Fruit fly (Drosophila melanogaster) whole organism, embryonic: ENCODE data around the gene CG13996.
A peak's percentile ranks its signal among the peaks of the same experiment; 100 is the strongest.

ENCODE experiments used
- Ada2b ChIP-seq: fragments of 200-800 bp; sonication (Bioruptor generic); IDR thresholded peaks from 2 replicates; pipeline ENCODE4 v1.3.6; 2022; ENCODE audit warnings: missing biosample characterization, missing genetic modification characterization
- Adf1 ChIP-seq: fragments of 200-800 bp; sonication (Bioruptor generic); IDR thresholded peaks from 2 replicates; pipeline ENCODE4 v1.3.6; 2022; ENCODE audit warnings: missing biosample characterization, missing genetic modification characterization
- B-H1 ChIP-seq: fragments of 200-800 bp; sonication (Bioruptor generic); IDR thresholded peaks from 3 replicates; pipeline ENCODE4 v1.3.6; 2022; ENCODE audit warnings: missing biosample characterization, missing genetic modification characterization
- BtbVII ChIP-seq: fragments of 200-800 bp; sonication (Bioruptor generic); optimal IDR thresholded peaks from 3 replicates; lab custom pipeline; 2017; ENCODE audit warnings: missing biosample characterization, mild to moderate bottlenecking, missing genetic modification characterization
- CG10321 ChIP-seq: fragments of 200-800 bp; sonication (Bioruptor generic); IDR thresholded peaks from 2 replicates; pipeline ENCODE4 v1.3.6; 2022; ENCODE audit warnings: missing biosample characterization, missing genetic modification characterization
- CG10979 ChIP-seq: fragments of 200-800 bp; sonication (Bioruptor generic); optimal IDR thresholded peaks from 2 replicates; lab custom pipeline; 2018; ENCODE audit warnings: missing biosample characterization, mild to moderate bottlenecking, missing genetic modification characterization, moderate library complexity
- CG11093 ChIP-seq: fragments of 200-800 bp; sonication (Bioruptor generic); IDR thresholded peaks from 3 replicates; pipeline ENCODE4 v1.3.6; 2022; ENCODE audit warnings: missing biosample characterization, missing genetic modification characterization
- CG14050 ChIP-seq: fragments of 200-800 bp; sonication (Bioruptor generic); IDR thresholded peaks from 3 replicates; pipeline ENCODE4 v1.3.6; 2022; ENCODE audit warnings: missing biosample characterization, missing genetic modification characterization
- CG15011 ChIP-seq: fragments of 200-800 bp; sonication (Bioruptor generic); optimal IDR thresholded peaks from 3 replicates; lab custom pipeline; 2018; ENCODE audit warnings: missing biosample characterization, mild to moderate bottlenecking, missing genetic modification characterization
- CG15696 ChIP-seq: fragments of 200-800 bp; sonication (Bioruptor generic); optimal IDR thresholded peaks from 2 replicates; lab custom pipeline; 2019; ENCODE audit warnings: missing biosample characterization, mild to moderate bottlenecking, missing genetic modification characterization, moderate library complexity
- CG17802 ChIP-seq: fragments of 200-800 bp; sonication (Bioruptor generic); optimal IDR thresholded peaks from 2 replicates; lab custom pipeline; 2018; ENCODE audit warnings: missing biosample characterization, mild to moderate bottlenecking, missing genetic modification characterization, moderate library complexity
- CG32767 ChIP-seq: fragments of 200-800 bp; sonication (Bioruptor generic); IDR thresholded peaks from 2 replicates; pipeline ENCODE4 v1.3.6; 2022; ENCODE audit warnings: missing biosample characterization, missing genetic modification characterization
- CG5180 ChIP-seq: fragments of 200-800 bp; sonication (Bioruptor generic); optimal IDR thresholded peaks from 3 replicates; lab custom pipeline; 2017; ENCODE audit warnings: missing biosample characterization, missing genetic modification characterization, mild to moderate bottlenecking, moderate library complexity, missing genetic modification reagents
- CG7839 ChIP-seq: fragments of 200-800 bp; sonication (Bioruptor generic); optimal IDR thresholded peaks from 3 replicates; lab custom pipeline; 2018; ENCODE audit warnings: missing biosample characterization, mild to moderate bottlenecking, missing genetic modification characterization, moderate library complexity
- CG9609 ChIP-seq: fragments of 200-800 bp; sonication (Bioruptor generic); optimal IDR thresholded peaks from 3 replicates; lab custom pipeline; 2016; ENCODE audit warnings: missing biosample characterization, missing genetic modification characterization
- CG9727 ChIP-seq: fragments of 200-800 bp; sonication (Bioruptor generic); optimal IDR thresholded peaks from 3 replicates; lab custom pipeline; 2017; ENCODE audit warnings: missing biosample characterization, mild to moderate bottlenecking, missing genetic modification characterization
- CG9932 ChIP-seq: fragments of 200-800 bp; sonication (Bioruptor generic); IDR thresholded peaks from 2 replicates; pipeline ENCODE4 v1.3.6; 2022; ENCODE audit warnings: missing biosample characterization, missing genetic modification characterization
- ERR ChIP-seq: fragments of 200-800 bp; sonication (Bioruptor generic); optimal IDR thresholded peaks from 2 replicates; lab custom pipeline; 2016; ENCODE audit warnings: missing biosample characterization, missing genetic modification characterization
- H2.0 ChIP-seq: fragments of 200-800 bp; sonication (Bioruptor generic); IDR thresholded peaks from 2 replicates; pipeline ENCODE4 v1.3.6; 2022; ENCODE audit warnings: missing biosample characterization, missing genetic modification characterization
- Kr ChIP-seq: fragments of 200-800 bp; sonication (Bioruptor generic); optimal IDR thresholded peaks from 2 replicates; lab custom pipeline; 2017; ENCODE audit warnings: missing biosample characterization, mild to moderate bottlenecking, missing genetic modification characterization
- Max ChIP-seq: fragments of 200-800 bp; sonication (Bioruptor generic); optimal IDR thresholded peaks from 2 replicates; lab custom pipeline; 2016; ENCODE audit warnings: missing biosample characterization, mild to moderate bottlenecking, missing genetic modification characterization
- Oli ChIP-seq: fragments of 200-800 bp; sonication (Bioruptor generic); optimal IDR thresholded peaks from 2 replicates; lab custom pipeline; 2018; ENCODE audit warnings: missing biosample characterization, mild to moderate bottlenecking, missing genetic modification characterization, moderate library complexity
- Optix ChIP-seq: fragments of 200-800 bp; sonication (Bioruptor generic); IDR thresholded peaks from 3 replicates; pipeline ENCODE4 v1.3.6; 2022; ENCODE audit warnings: missing biosample characterization, missing genetic modification characterization
- Scr ChIP-seq: fragments of 200-800 bp; sonication (Bioruptor generic); IDR thresholded peaks from 2 replicates; pipeline ENCODE4 v1.3.6; 2022; ENCODE audit warnings: missing biosample characterization, missing genetic modification characterization; ENCODE audit not compliant: partially characterized antibody
- Sin3A ChIP-seq: fragments of >200 bp; optimal IDR thresholded peaks from 2 replicates; lab custom pipeline; 2018
- Tbp ChIP-seq: fragments of >200 bp; optimal IDR thresholded peaks from 2 replicates; lab custom pipeline; 2018; ENCODE audit warnings: missing biosample characterization, missing genetic modification characterization
- Xbp1 ChIP-seq: fragments of 200-800 bp; sonication (Bioruptor generic); optimal IDR thresholded peaks from 3 replicates; lab custom pipeline; 2016; ENCODE audit warnings: missing biosample characterization, mild to moderate bottlenecking, missing genetic modification characterization
- Xrp1 ChIP-seq: fragments of 200-800 bp; sonication (Bioruptor generic); IDR thresholded peaks from 2 replicates; pipeline ENCODE4 v1.3.6; 2022; ENCODE audit warnings: missing biosample characterization, missing genetic modification characterization
- ap ChIP-seq: fragments of 200-800 bp; sonication (Bioruptor generic); IDR thresholded peaks from 2 replicates; pipeline ENCODE4 v1.3.6; 2022; ENCODE audit warnings: missing biosample characterization, missing genetic modification characterization
- bab2 ChIP-seq: fragments of 200-800 bp; sonication (Bioruptor generic); optimal IDR thresholded peaks from 2 replicates; lab custom pipeline; 2016; ENCODE audit warnings: missing biosample characterization, missing genetic modification characterization
- bcd ChIP-seq: fragments of 200-800 bp; sonication (Bioruptor generic); optimal IDR thresholded peaks from 2 replicates; lab custom pipeline; 2017; ENCODE audit warnings: missing biosample characterization, mild to moderate bottlenecking, missing genetic modification characterization
- bigmax ChIP-seq: fragments of 200-800 bp; sonication (Bioruptor generic); optimal IDR thresholded peaks from 2 replicates; lab custom pipeline; 2018; ENCODE audit warnings: missing biosample characterization, mild to moderate bottlenecking, missing genetic modification characterization
- bowl ChIP-seq: fragments of 200-800 bp; sonication (Bioruptor generic); IDR thresholded peaks from 2 replicates; pipeline ENCODE4 v1.3.6; 2022; ENCODE audit warnings: missing biosample characterization, missing genetic modification characterization
- chn ChIP-seq: fragments of 200-800 bp; sonication (Bioruptor generic); optimal IDR thresholded peaks from 2 replicates; lab custom pipeline; 2016; ENCODE audit warnings: missing biosample characterization, missing genetic modification characterization
- dmrt11E ChIP-seq: fragments of 200-800 bp; sonication (Bioruptor generic); optimal IDR thresholded peaks from 3 replicates; lab custom pipeline; 2018; ENCODE audit warnings: missing biosample characterization, mild to moderate bottlenecking, missing genetic modification characterization, moderate library complexity
- eve ChIP-seq, 2 experiments: fragments of >200 bp; optimal IDR thresholded peaks; 2 replicates each; lab custom pipeline; 2017; ENCODE audit warnings: missing biosample characterization in 2 of 2, missing genetic modification characterization in 2 of 2
- fru ChIP-seq: fragments of >200 bp; optimal IDR thresholded peaks from 2 replicates; lab custom pipeline; 2017
- gem ChIP-seq: fragments of 200-800 bp; sonication (Bioruptor generic); optimal IDR thresholded peaks from 2 replicates; lab custom pipeline; 2019; ENCODE audit warnings: missing biosample characterization, mild to moderate bottlenecking, missing genetic modification characterization, moderate library complexity
- her ChIP-seq: fragments of 200-800 bp; sonication (Bioruptor generic); optimal IDR thresholded peaks from 2 replicates; lab custom pipeline; 2016; ENCODE audit warnings: missing biosample characterization, missing genetic modification characterization
- hkb ChIP-seq, 2 experiments: fragments of 200-800 bp in 1 of 2; fragments of >200 bp in 1 of 2; sonication (Bioruptor generic) in 1 of 2; IDR thresholded peaks in 1 of 2; optimal IDR thresholded peaks in 1 of 2; 2 replicates each; pipeline versions ENCODE4 v1.3.6 to Lab custom; 2017 to 2022; ENCODE audit warnings: missing biosample characterization in 1 of 2, missing genetic modification characterization in 1 of 2
- p53 ChIP-seq: fragments of 200-800 bp; sonication (Bioruptor generic); optimal IDR thresholded peaks from 2 replicates; lab custom pipeline; 2016; ENCODE audit warnings: missing biosample characterization, missing genetic modification characterization
- pfk ChIP-seq: fragments of 200-800 bp; sonication (Bioruptor generic); optimal IDR thresholded peaks from 2 replicates; lab custom pipeline; 2018; ENCODE audit warnings: missing biosample characterization, mild to moderate bottlenecking, missing genetic modification characterization, moderate library complexity
- phol ChIP-seq: fragments of 200-800 bp; sonication (Bioruptor generic); optimal IDR thresholded peaks from 3 replicates; lab custom pipeline; 2018; ENCODE audit warnings: missing biosample characterization, mild to moderate bottlenecking, missing genetic modification characterization, moderate library complexity
- pita ChIP-seq: fragments of 200-800 bp; sonication (Bioruptor generic); optimal IDR thresholded peaks from 2 replicates; lab custom pipeline; 2017; ENCODE audit warnings: missing biosample characterization, mild to moderate bottlenecking, missing genetic modification characterization
- pros ChIP-seq: fragments of 200-800 bp; sonication (Bioruptor generic); optimal IDR thresholded peaks from 3 replicates; lab custom pipeline; 2019; ENCODE audit warnings: missing biosample characterization, mild to moderate bottlenecking, missing genetic modification characterization, moderate library complexity
- row ChIP-seq: fragments of 200-800 bp; sonication (Bioruptor generic); IDR thresholded peaks from 3 replicates; pipeline ENCODE4 v1.3.6; 2022; ENCODE audit warnings: missing biosample characterization, missing genetic modification characterization
- salm ChIP-seq: fragments of 200-800 bp; sonication (Bioruptor generic); optimal IDR thresholded peaks from 2 replicates; lab custom pipeline; 2018; ENCODE audit warnings: missing biosample characterization, mild to moderate bottlenecking, missing genetic modification characterization
- sd ChIP-seq: fragments of 200-800 bp; sonication (Bioruptor generic); optimal IDR thresholded peaks from 3 replicates; lab custom pipeline; 2018; ENCODE audit warnings: missing biosample characterization, mild to moderate bottlenecking, missing genetic modification characterization, moderate library complexity
- sisA ChIP-seq: fragments of 200-800 bp; sonication (Bioruptor generic); IDR thresholded peaks from 2 replicates; pipeline ENCODE4 v1.3.6; 2022; ENCODE audit warnings: missing biosample characterization, missing genetic modification characterization
- ssp ChIP-seq: fragments of 200-800 bp; sonication (Bioruptor generic); IDR thresholded peaks from 2 replicates; pipeline ENCODE4 v1.3.6; 2022; ENCODE audit warnings: missing biosample characterization, missing genetic modification characterization
- wor ChIP-seq: fragments of 200-800 bp; sonication (Bioruptor generic); IDR thresholded peaks from 2 replicates; pipeline ENCODE4 v1.3.6; 2022; ENCODE audit warnings: missing biosample characterization, missing genetic modification characterization

Gene CG13996

DNA sequence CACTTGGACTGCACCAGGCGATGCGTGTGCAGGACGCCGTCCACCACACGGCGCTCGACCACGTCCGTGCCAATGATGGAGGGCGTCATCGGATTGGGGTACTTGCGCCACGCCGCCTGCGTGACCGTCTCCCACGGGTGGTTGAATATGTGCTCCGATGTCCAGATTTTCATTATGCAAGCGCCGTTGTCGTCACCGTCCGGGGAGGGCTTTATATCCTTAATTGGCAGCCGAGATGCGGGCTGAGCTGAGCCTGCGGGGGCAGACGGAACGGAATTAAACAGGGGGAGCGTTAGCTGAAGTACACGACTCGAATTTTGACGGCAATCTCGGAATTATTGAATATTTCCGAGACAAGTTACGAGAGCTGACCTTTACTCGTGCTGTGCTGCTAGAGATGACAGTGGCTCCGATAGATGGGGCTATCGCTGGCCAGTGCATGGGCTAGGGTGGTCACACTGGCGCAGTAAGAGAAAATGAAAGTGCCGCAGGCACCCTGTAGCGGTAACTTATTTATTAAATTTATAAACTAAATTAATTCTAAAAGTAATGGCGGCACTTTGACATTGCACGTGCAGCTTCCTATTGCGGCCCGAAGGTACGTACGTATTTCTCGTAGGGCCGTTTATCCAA lies 27.0 kb downstream of the CG13996 start, which contains the start of gene IPIP (continued):
- TF ChIP-seq fru (lab: Kevin White, UChicago), result no peak
- TF ChIP-seq CG11093 (GFP tag; lab: Robert Waterston, UW), result no peak
- no peak for TF ChIP-seq wor (GFP tag; lab: Robert Waterston, UW)
- no peak for TF ChIP-seq Tbp (GFP tag; lab: Kevin White, UChicago)
- TF ChIP-seq bowl (GFP tag; lab: Robert Waterston, UW), result no peak
- no peak for TF ChIP-seq CG32767 (GFP tag; lab: Robert Waterston, UW)
- no peak for TF ChIP-seq ssp (GFP tag; lab: Robert Waterston, UW)
- TF ChIP-seq Max (GFP tag; lab: Kevin White, UChicago), result peak; percentile 4
- peak; percentile 28 for TF ChIP-seq bigmax (GFP tag; lab: Kevin White, UChicago)
- TF ChIP-seq pfk (GFP tag; lab: Kevin White, UChicago), result no peak
- TF ChIP-seq CG9932 (GFP tag; lab: Robert Waterston, UW), result peak; percentile 79
- no peak for TF ChIP-seq salm (tag; lab: Kevin White, UChicago)
- no peak for TF ChIP-seq BtbVII
- peak; percentile 39 for TF ChIP-seq phol (tag; lab: Kevin White, UChicago)
- TF ChIP-seq row (GFP tag; lab: Robert Waterston, UW), result peak; percentile 48; the same call in 2 of the 3 replicates
- TF ChIP-seq Adf1 (GFP tag; lab: Robert Waterston, UW), result peak; percentile 33; the same call in 1 of the 2 replicates
- TF ChIP-seq Sin3A, result peak; percentile 34
- no peak for TF ChIP-seq pros
- TF ChIP-seq her (GFP tag; lab: Kevin White, UChicago), result peak; percentile 2
- TF ChIP-seq bcd (GFP tag; lab: Kevin White, UChicago), result peak; percentile 16
- TF ChIP-seq sisA, result 0 out of 2 replicates have a peak, but pooled peaks have one; percentile 4
- no peak for TF ChIP-seq Xrp1 (GFP tag; lab: Robert Waterston, UW)
- TF ChIP-seq pita, result no peak
- TF ChIP-seq chn (GFP tag; lab: Kevin White, UChicago), result peak; percentile 62
- TF ChIP-seq Scr (GFP tag; lab: Robert Waterston, UW), result peak; percentile 79
- TF ChIP-seq ap (GFP tag; lab: Robert Waterston, UW), result no peak
- no peak for TF ChIP-seq CG9609 (GFP tag; lab: Kevin White, UChicago)
- peak; percentile 17; the same call in 1 of the 3 replicates for TF ChIP-seq CG14050 (GFP tag; lab: Robert Waterston, UW)
- no peak for TF ChIP-seq gem
- TF ChIP-seq dmrt11E, result no peak
- TF ChIP-seq Optix (GFP tag; lab: Robert Waterston, UW), result no peak
- no peak for TF ChIP-seq Kr (GFP tag; lab: Kevin White, UChicago)
- no peak for TF ChIP-seq CG15696 (tag; lab: Kevin White, UChicago)
- no peak for TF ChIP-seq p53 (GFP tag; lab: Kevin White, UChicago)
- no peak for TF ChIP-seq hkb (optimal IDR thresholded peaks at IDR 0.05; lab: Kevin White, UChicago)
- peak; percentile 34; the same call in 1 of the 2 replicates for TF ChIP-seq hkb (GFP tag; IDR thresholded peaks at IDR 0.05; lab: Robert Waterston, UW)
- TF ChIP-seq sd, result peak; percentile 16
- no peak for TF ChIP-seq CG10321 (GFP tag; lab: Robert Waterston, UW)
- TF ChIP-seq bab2, result no peak
- TF ChIP-seq CG10979 (tag; lab: Kevin White, UChicago), result peak; percentile 0
- no peak for TF ChIP-seq ERR
- TF ChIP-seq CG9727 (GFP tag; lab: Kevin White, UChicago), result peak; percentile 39
- TF ChIP-seq CG15011 (GFP tag; lab: Kevin White, UChicago), result no peak
- TF ChIP-seq CG17802 (tag; lab: Kevin White, UChicago), result peak; percentile 3
- TF ChIP-seq Xbp1 (GFP tag; lab: Kevin White, UChicago), result peak; percentile 47
- no peak for TF ChIP-seq eve (GFP tag; optimal IDR thresholded peaks at IDR 0.05; lab: Kevin White, UChicago)
- no peak for TF ChIP-seq CG5180 (GFP tag; lab: Kevin White, UChicago)
- TF ChIP-seq Oli, result no peak
- TF ChIP-seq CG7839 (tag; lab: Kevin White, UChicago), result no peak
- TF ChIP-seq Ada2b (GFP tag; lab: Robert Waterston, UW), result no peak
- TF ChIP-seq H2.0, result no peak
- TF ChIP-seq B-H1 (GFP tag; lab: Robert Waterston, UW), result no peak
